Worm (Caenorhabditis elegans) whole organism, midembryonic: ENCODE results near the gene F46B6.4.

ENCODE experiments used
- T22C8.4 ChIP-seq: fragments of 200-800 bp; sonication (Bioruptor generic); IDR thresholded peaks from 2 replicates; pipeline ENCODE4 v1.3.6; 2022; ENCODE audit warnings: missing genetic modification characterization, missing compliant biosample characterization
- cog-1 ChIP-seq: sonication (generic microtip); optimal IDR thresholded peaks from 2 replicates; lab custom pipeline; 2016; ENCODE audit warnings: missing genetic modification characterization, missing compliant biosample characterization
- flt-1 ChIP-seq: fragments of 200-800 bp; sonication (Bioruptor generic); IDR thresholded peaks from 2 replicates; pipeline ENCODE4 v1.3.6; 2022; ENCODE audit warnings: missing genetic modification characterization, missing compliant biosample characterization
- klf-2 ChIP-seq: fragments of 200-800 bp; sonication (Bioruptor generic); conservative IDR thresholded peaks from 2 replicates; pipeline ENCODE4 v1.3.6; 2022; ENCODE audit warnings: missing genetic modification reagents, missing genetic modification characterization, missing compliant biosample characterization
- med-1 ChIP-seq: sonication (generic microtip); optimal IDR thresholded peaks from 2 replicates; lab custom pipeline; 2017; ENCODE audit warnings: missing genetic modification characterization, mild to moderate bottlenecking, missing compliant biosample characterization, antibody characterized with exemption, missing genetic modification reagents; ENCODE audit not compliant: insufficient read depth
- ref-1 ChIP-seq: fragments of 200-800 bp; sonication (Bioruptor generic); conservative IDR thresholded peaks from 2 replicates; pipeline ENCODE4 v1.3.6; 2022; ENCODE audit warnings: missing genetic modification reagents, missing genetic modification characterization, missing compliant biosample characterization
- tab-1 ChIP-seq: fragments of 200-800 bp; sonication (Bioruptor generic); IDR thresholded peaks from 2 replicates; pipeline ENCODE4 v1.3.6; 2022; ENCODE audit warnings: missing genetic modification characterization, missing compliant biosample characterization
- ztf-23 ChIP-seq: fragments of 200-800 bp; sonication (Bioruptor generic); IDR thresholded peaks from 2 replicates; pipeline ENCODE4 v1.3.6; 2022; ENCODE audit warnings: missing genetic modification reagents, missing genetic modification characterization, missing compliant biosample characterization
- ztf-29 ChIP-seq: fragments of 200-800 bp; sonication (Bioruptor generic); IDR thresholded peaks from 2 replicates; pipeline ENCODE4 v1.3.6; 2022; ENCODE audit warnings: missing genetic modification reagents, missing genetic modification characterization, missing compliant biosample characterization

- TF ChIP-seq med-1 (GFP tag; lab: Kevin White, UChicago), result no peak
- no peak for TF ChIP-seq ztf-29 (GFP tag; lab: Robert Waterston, UW)
- TF ChIP-seq tab-1 (GFP tag; lab: Robert Waterston, UW), result no peak
- TF ChIP-seq flt-1 (GFP tag; lab: Robert Waterston, UW), result no peak
- no peak for TF ChIP-seq ztf-23 (GFP tag; lab: Robert Waterston, UW)
- no peak for TF ChIP-seq cog-1 (tag; lab: Kevin White, UChicago)
- TF ChIP-seq ref-1, result no peak
- no peak for TF ChIP-seq T22C8.4 (GFP tag; lab: Robert Waterston, UW)
- TF ChIP-seq klf-2 (GFP tag; lab: Robert Waterston, UW), result no peak
These were observed 12.0 kb upstream of the F46B6.4 start, which contains the start of gene lipl-2 for ce11 chrV:9791332-9791731.
